Fruit fly (Drosophila melanogaster) Kc167 (cell line): ENCODE results near the gene futsch.

Experiments used
- Myc ChIP-seq: fragments of >200 bp; optimal IDR thresholded peaks from 2 replicates; lab custom pipeline; 2017; ENCODE audit warnings: missing external identifiers
- Sin3A ChIP-seq: fragments of >200 bp; optimal IDR thresholded peaks from 2 replicates; lab custom pipeline; 2018; ENCODE audit warnings: missing external identifiers
- h ChIP-seq: fragments of >200 bp; optimal IDR thresholded peaks from 3 replicates; lab custom pipeline; 2018; ENCODE audit warnings: missing external identifiers
- ttk ChIP-seq: sonication (Bioruptor generic); optimal IDR thresholded peaks from 2 replicates; lab custom pipeline; 2017; ENCODE audit warnings: missing external identifiers

- TF ChIP-seq Myc (lab: Kevin White, UChicago) (no peak), h (lab: Kevin White, UChicago) (no peak), Sin3A (lab: Kevin White, UChicago) (no peak), ttk (lab: Kevin White, UChicago) (no peak)
Observed at dm6 chrX:1407683-1408082, 1.2 kb upstream of the futsch start.
